Worm (Caenorhabditis elegans): ENCODE data around the gene spl-2.

DNA sequence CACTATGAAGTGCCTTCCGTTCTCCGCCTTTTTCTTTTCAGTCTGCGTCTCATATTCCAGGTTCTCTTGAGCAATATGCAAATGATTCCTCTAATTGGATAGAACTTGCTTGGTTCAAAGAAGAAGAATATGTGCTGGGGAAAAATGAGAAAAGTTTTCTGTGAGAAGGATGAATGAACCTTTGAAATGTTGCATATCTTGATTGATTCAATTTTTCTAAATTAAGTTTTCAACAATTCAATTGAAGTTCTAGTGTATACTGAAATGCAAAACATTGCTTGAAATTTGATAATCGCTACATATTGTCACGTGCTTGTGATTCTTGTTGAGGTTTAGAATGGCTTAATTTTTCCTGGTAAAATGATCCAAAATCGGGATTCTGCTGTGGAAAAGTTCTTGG is 10.9 kb upstream of the spl-2 start:
- TF ChIP-seq unc-62 (GFP tag; optimal IDR thresholded peaks at IDR 0.05) (no peak), F13H6.1 (tag; optimal IDR thresholded peaks at IDR 0.05) (no peak)

Data from whole organism, L2 larva.